1 fruit fly cellular context compared by ENCODE assay signal in the genomic region with DNA sequence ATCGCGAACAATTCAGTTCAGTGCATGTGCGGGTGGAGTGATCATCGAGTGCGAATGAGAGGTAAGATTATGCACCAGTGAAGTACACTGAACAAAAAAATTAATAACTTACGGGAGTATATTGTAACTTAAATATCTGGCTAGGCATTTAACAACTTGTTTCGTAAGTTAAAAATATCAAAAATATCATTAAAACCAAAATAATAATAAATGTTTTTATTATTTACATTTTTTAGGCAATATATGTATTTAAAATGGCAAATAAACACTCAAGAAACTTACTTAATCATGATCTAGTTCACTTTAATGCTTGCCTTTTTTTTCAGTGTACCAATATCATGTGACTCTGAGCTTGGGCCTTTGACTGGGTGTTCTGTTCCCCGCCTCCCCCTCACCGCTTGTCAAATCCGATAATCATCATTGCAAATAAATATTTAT.
TF ChIP-seq lines count a peak whose summit lies in the region.

No protein-coding gene starts in this region.

TF ChIP-seq in whole organism, embryonic, 481 proteins besides CTCF, POLR2A, EP300 and RAD21 (continued from another document):
- no peak for TF ChIP-seq Rfx (GFP tag; IDR thresholded peaks at IDR 0.05; lab: Robert Waterston, UW)
- TF ChIP-seq CG7745 (tag; optimal IDR thresholded peaks at IDR 0.05; lab: Kevin White, UChicago), result no peak
- TF ChIP-seq CG31365 (tag; optimal IDR thresholded peaks at IDR 0.05; lab: Kevin White, UChicago), result no peak
- TF ChIP-seq CG34422 (GFP tag; IDR thresholded peaks at IDR 0.05; lab: Robert Waterston, UW), result no peak; the same call in 2 of the 3 replicates
- no peak for TF ChIP-seq CG13123 (GFP tag; optimal IDR thresholded peaks at IDR 0.05; lab: Kevin White, UChicago)
- peak; percentile 60 for TF ChIP-seq CG6689 (GFP tag; IDR thresholded peaks at IDR 0.05; lab: Robert Waterston, UW)
- peak; percentile 10 for TF ChIP-seq Six4 (GFP tag; optimal IDR thresholded peaks at IDR 0.05; lab: Kevin White, UChicago)
- no peak for TF ChIP-seq gcm2 (GFP tag; optimal IDR thresholded peaks at IDR 0.05; lab: Kevin White, UChicago)
- TF ChIP-seq da (GFP tag; optimal IDR thresholded peaks at IDR 0.05; lab: Kevin White, UChicago), result no peak
- TF ChIP-seq GATAe (GFP tag; conservative IDR thresholded peaks at IDR 0.05; lab: Robert Waterston, UW), result no peak
- TF ChIP-seq CG31441 (GFP tag; IDR thresholded peaks at IDR 0.05; lab: Robert Waterston, UW), result peak; percentile 61
- peak; percentile 9 for TF ChIP-seq CG18599 (GFP tag; optimal IDR thresholded peaks at IDR 0.05; lab: Kevin White, UChicago)
- no peak for TF ChIP-seq CG16815 (GFP tag; optimal IDR thresholded peaks at IDR 0.05; lab: Kevin White, UChicago)
- TF ChIP-seq CG1602 (GFP tag; optimal IDR thresholded peaks at IDR 0.05; lab: Kevin White, UChicago), result peak; percentile 23
- no peak for TF ChIP-seq lilli (GFP tag; optimal IDR thresholded peaks at IDR 0.05; lab: Kevin White, UChicago)
- peak; percentile 35 for TF ChIP-seq az2 (GFP tag; optimal IDR thresholded peaks at IDR 0.05; lab: Kevin White, UChicago)
- peak; percentile 45 for TF ChIP-seq CG8388 (GFP tag; optimal IDR thresholded peaks at IDR 0.05; lab: Kevin White, UChicago)
- TF ChIP-seq CG11456 (GFP tag; IDR thresholded peaks at IDR 0.05; lab: Robert Waterston, UW), result no peak
- TF ChIP-seq CG6765 (GFP tag; optimal IDR thresholded peaks at IDR 0.05; lab: Kevin White, UChicago), result no peak
- no peak for TF ChIP-seq CG1233 (GFP tag; optimal IDR thresholded peaks at IDR 0.05; lab: Kevin White, UChicago)
- peak; percentile 25 for TF ChIP-seq CG13775 (GFP tag; optimal IDR thresholded peaks at IDR 0.05; lab: Kevin White, UChicago)
- TF ChIP-seq Xbp1 (GFP tag; optimal IDR thresholded peaks at IDR 0.05; lab: Kevin White, UChicago), result peak; percentile 40
- TF ChIP-seq CG2875 (GFP tag; optimal IDR thresholded peaks at IDR 0.05; lab: Kevin White, UChicago), result peak; percentile 30
- TF ChIP-seq NK7.1 (GFP tag; optimal IDR thresholded peaks at IDR 0.05; lab: Kevin White, UChicago), result no peak
- TF ChIP-seq vvl (GFP tag; IDR thresholded peaks at IDR 0.05; lab: Robert Waterston, UW), result peak; percentile 63
- TF ChIP-seq CG12391 (tag; optimal IDR thresholded peaks at IDR 0.05; lab: Kevin White, UChicago), result peak; percentile 55
- TF ChIP-seq CG7928 (GFP tag; optimal IDR thresholded peaks at IDR 0.05; lab: Kevin White, UChicago), result no peak
- no peak for TF ChIP-seq Poxn (GFP tag; IDR thresholded peaks at IDR 0.05; lab: Robert Waterston, UW)
- no peak for TF ChIP-seq Dp (GFP tag; optimal IDR thresholded peaks at IDR 0.05; lab: Kevin White, UChicago)
- TF ChIP-seq mam (GFP tag; optimal IDR thresholded peaks at IDR 0.05; lab: Kevin White, UChicago), result no peak
- no peak for TF ChIP-seq CG9797 (GFP tag; optimal IDR thresholded peaks at IDR 0.05; lab: Kevin White, UChicago)
- peak; percentile 37 for TF ChIP-seq CG30431 (GFP tag; optimal IDR thresholded peaks at IDR 0.05; lab: Kevin White, UChicago)
- peak; percentile 63 for TF ChIP-seq CG4424 (GFP tag; optimal IDR thresholded peaks at IDR 0.05; lab: Kevin White, UChicago)
- TF ChIP-seq cg (GFP tag; optimal IDR thresholded peaks at IDR 0.05; lab: Kevin White, UChicago), result no peak
- peak; percentile 61 for TF ChIP-seq Sox102F (GFP tag; optimal IDR thresholded peaks at IDR 0.05; lab: Kevin White, UChicago)
- peak; percentile 46 for TF ChIP-seq CG18262 (tag; optimal IDR thresholded peaks at IDR 0.05; lab: Kevin White, UChicago)
- peak; percentile 2 for TF ChIP-seq Meics (GFP tag; optimal IDR thresholded peaks at IDR 0.05; lab: Kevin White, UChicago)
- no peak for TF ChIP-seq CG2889 (GFP tag; IDR thresholded peaks at IDR 0.05; lab: Robert Waterston, UW)
- no peak for TF ChIP-seq MESR4 (GFP tag; optimal IDR thresholded peaks at IDR 0.05; lab: Kevin White, UChicago)
- TF ChIP-seq bowl (GFP tag; IDR thresholded peaks at IDR 0.05; lab: Robert Waterston, UW), result no peak
- no peak for TF ChIP-seq NC2α (GFP tag; optimal IDR thresholded peaks at IDR 0.05; lab: Kevin White, UChicago)
- no peak for TF ChIP-seq org-1 (GFP tag; optimal IDR thresholded peaks at IDR 0.05; lab: Kevin White, UChicago)
- TF ChIP-seq CG6175 (GFP tag; IDR thresholded peaks at IDR 0.05; lab: Robert Waterston, UW), result no peak
